Worm (Caenorhabditis elegans) whole organism, L2 larva: Measurements from ENCODE around the gene F58A6.2.

ENCODE experiments used
- F13H6.1 ChIP-seq: sonication (generic microtip); optimal IDR thresholded peaks from 2 replicates; lab custom pipeline; 2016; ENCODE audit warnings: missing genetic modification characterization, missing compliant biosample characterization
- R02D3.7 ChIP-seq: fragments of 150-350 bp; optimal IDR thresholded peaks from 2 replicates; lab custom pipeline; 2014; ENCODE audit warnings: missing biosample characterization, missing genetic modification characterization
- ZK546.5 ChIP-seq: sonication (generic microtip); optimal IDR thresholded peaks from 2 replicates; lab custom pipeline; 2017; ENCODE audit warnings: missing biosample characterization, missing genetic modification characterization
- alr-1 ChIP-seq: fragments of 150-350 bp; optimal IDR thresholded peaks from 2 replicates; lab custom pipeline; 2014; ENCODE audit warnings: missing biosample characterization, missing genetic modification characterization
- aly-2 ChIP-seq: fragments of 150-350 bp; optimal IDR thresholded peaks from 2 replicates; lab custom pipeline; 2014; ENCODE audit warnings: missing biosample characterization, missing genetic modification characterization
- ama-1 ChIP-seq: fragments of 150-350 bp; optimal IDR thresholded peaks from 2 replicates; lab custom pipeline; 2018; ENCODE audit warnings: inconsistent platforms
- crh-2 ChIP-seq: sonication (generic microtip); optimal IDR thresholded peaks from 2 replicates; lab custom pipeline; 2017; ENCODE audit warnings: missing biosample characterization, missing genetic modification characterization
- dmd-4 ChIP-seq: sonication (generic microtip); optimal IDR thresholded peaks from 2 replicates; lab custom pipeline; 2017; ENCODE audit warnings: missing biosample characterization, missing genetic modification characterization
- elt-3 ChIP-seq: sonication (generic microtip); optimal IDR thresholded peaks from 2 replicates; lab custom pipeline; 2017; ENCODE audit warnings: missing biosample characterization, missing genetic modification characterization
- fos-1 ChIP-seq: fragments of 150-350 bp; optimal IDR thresholded peaks from 2 replicates; lab custom pipeline; 2014; ENCODE audit warnings: missing biosample characterization, missing genetic modification characterization
- gmeb-1 ChIP-seq: fragments of 150-350 bp; optimal IDR thresholded peaks from 2 replicates; lab custom pipeline; 2014; ENCODE audit warnings: missing biosample characterization, missing genetic modification characterization
- lin-13 ChIP-seq: fragments of 150-350 bp; optimal IDR thresholded peaks from 2 replicates; lab custom pipeline; 2014; ENCODE audit warnings: missing biosample characterization, missing genetic modification reagents, missing genetic modification characterization
- lsy-2 ChIP-seq, 2 experiments: fragments of 150-350 bp in 1 of 2; sonication (generic microtip) in 1 of 2; optimal IDR thresholded peaks; 2 replicates each; lab custom pipeline; 2014 to 2017; ENCODE audit warnings: missing biosample characterization in 2 of 2, missing genetic modification characterization in 2 of 2
- mbf-1 ChIP-seq: sonication (generic microtip); optimal IDR thresholded peaks from 2 replicates; lab custom pipeline; 2017; ENCODE audit warnings: missing biosample characterization, missing genetic modification characterization
- mdl-1 ChIP-seq, 2 experiments: fragments of 150-350 bp in 1 of 2; sonication (generic microtip) in 1 of 2; optimal IDR thresholded peaks; 2 replicates each; lab custom pipeline; 2017; ENCODE audit warnings: missing biosample characterization in 2 of 2, missing genetic modification characterization in 2 of 2
- nhr-10 ChIP-seq: sonication (generic microtip); optimal IDR thresholded peaks from 2 replicates; lab custom pipeline; 2017; ENCODE audit warnings: missing biosample characterization, missing genetic modification characterization
- nhr-11 ChIP-seq: fragments of 150-350 bp; optimal IDR thresholded peaks from 2 replicates; lab custom pipeline; 2014; ENCODE audit warnings: missing biosample characterization, missing genetic modification characterization
- nhr-12 ChIP-seq: fragments of 150-350 bp; optimal IDR thresholded peaks from 2 replicates; lab custom pipeline; 2014; ENCODE audit warnings: missing biosample characterization, missing genetic modification characterization
- nhr-21 ChIP-seq: fragments of 150-350 bp; optimal IDR thresholded peaks from 2 replicates; lab custom pipeline; 2014; ENCODE audit warnings: missing biosample characterization, missing genetic modification characterization
- nhr-23 ChIP-seq: fragments of 150-350 bp; optimal IDR thresholded peaks from 2 replicates; lab custom pipeline; 2014; ENCODE audit warnings: missing biosample characterization, missing genetic modification reagents, missing genetic modification characterization
- nhr-237 ChIP-seq: fragments of 150-350 bp; optimal IDR thresholded peaks from 2 replicates; lab custom pipeline; 2014; ENCODE audit warnings: missing biosample characterization, missing genetic modification characterization
- nhr-6 ChIP-seq: fragments of 150-350 bp; optimal IDR thresholded peaks from 2 replicates; lab custom pipeline; 2014; ENCODE audit warnings: missing biosample characterization, missing genetic modification characterization
- nhr-77 ChIP-seq: fragments of 150-350 bp; optimal IDR thresholded peaks from 2 replicates; lab custom pipeline; 2014; ENCODE audit warnings: missing biosample characterization, missing genetic modification characterization
- peb-1 ChIP-seq: fragments of 150-350 bp; optimal IDR thresholded peaks from 2 replicates; lab custom pipeline; 2014; ENCODE audit warnings: missing biosample characterization, missing genetic modification characterization
- sem-4 ChIP-seq: fragments of 150-350 bp; optimal IDR thresholded peaks from 2 replicates; lab custom pipeline; 2014; ENCODE audit warnings: missing biosample characterization, missing genetic modification reagents, missing genetic modification characterization
- skn-1 ChIP-seq: sonication (generic microtip); optimal IDR thresholded peaks from 2 replicates; lab custom pipeline; 2017; ENCODE audit warnings: missing biosample characterization, missing genetic modification characterization
- sma-9 ChIP-seq, 2 experiments: fragments of 150-350 bp in 1 of 2; sonication (generic microtip) in 1 of 2; optimal IDR thresholded peaks; 2 replicates each; lab custom pipeline; 2014 to 2016; ENCODE audit warnings: missing genetic modification characterization in 2 of 2, mild to moderate bottlenecking in 1 of 2, missing biosample characterization in 1 of 2, missing compliant biosample characterization in 1 of 2, missing genetic modification reagents in 1 of 2, moderate library complexity in 1 of 2
- unc-39 ChIP-seq: fragments of 150-350 bp; optimal IDR thresholded peaks from 2 replicates; lab custom pipeline; 2014; ENCODE audit warnings: missing biosample characterization, missing genetic modification characterization
- unc-62 ChIP-seq: fragments of 150-350 bp; optimal IDR thresholded peaks from 2 replicates; lab custom pipeline; 2014; ENCODE audit warnings: missing biosample characterization, missing genetic modification reagents, missing genetic modification characterization
- ztf-1 ChIP-seq: fragments of 200-800 bp; sonication (Bioruptor generic); conservative IDR thresholded peaks from 2 replicates; pipeline ENCODE4 v1.3.6; 2022; ENCODE audit warnings: missing genetic modification characterization, missing compliant biosample characterization
- ztf-4 ChIP-seq: fragments of 150-350 bp; optimal IDR thresholded peaks from 2 replicates; lab custom pipeline; 2014; ENCODE audit warnings: missing biosample characterization, missing genetic modification characterization

The F58A6.2 gene

ce11 chrII:5171610-5172009 is 35.1 kb downstream of the F58A6.2 start, which contains the start of gene C27D6.15:
TSS of gene C27D6.15 (plus strand) at chrII:5171910.
- TF ChIP-seq crh-2 (tag; lab: Kevin White, UChicago) = no peak
- no peak for TF ChIP-seq nhr-11
- TF ChIP-seq mbf-1 = no peak
- no peak for TF ChIP-seq lsy-2 (tag; optimal IDR thresholded peaks at IDR 0.05; lab: Kevin White, UChicago)
- TF ChIP-seq nhr-77 (tag; lab: Kevin White, UChicago) = no peak
- no peak for TF ChIP-seq elt-3 (tag; lab: Kevin White, UChicago)
- no peak for TF ChIP-seq aly-2
- TF ChIP-seq ztf-1 (GFP tag; lab: Robert Waterston, UW) = no peak
- no peak for TF ChIP-seq nhr-6
- TF ChIP-seq skn-1 (tag; lab: Kevin White, UChicago) = no peak
- TF ChIP-seq dmd-4 (tag; lab: Kevin White, UChicago) = no peak
- no peak for TF ChIP-seq F13H6.1 (tag; lab: Kevin White, UChicago)
- no peak for TF ChIP-seq mdl-1 (tag; optimal IDR thresholded peaks at IDR 0.05; lab: Kevin White, UChicago)

ce11 chrII:5172451-5172850 is 35.9 kb downstream of the F58A6.2 start, which contains the start of gene C27D6.1:
TSS of gene C27D6.1 (plus strand) at chrII:5172751.
- TF ChIP-seq crh-2 (tag; lab: Kevin White, UChicago) (no peak), mbf-1 (no peak)

- TF ChIP-seq nhr-237 (tag; lab: Kevin White, UChicago) = no peak
- no peak for TF ChIP-seq alr-1 (tag; lab: Kevin White, UChicago)
- no peak for TF ChIP-seq fos-1 (tag; lab: Kevin White, UChicago)
- TF ChIP-seq mbf-1 = no peak
- TF ChIP-seq nhr-23 (tag; lab: Kevin White, UChicago) = no peak
- TF ChIP-seq ZK546.5 (tag; lab: Kevin White, UChicago) = no peak
- TF ChIP-seq gmeb-1 (tag; lab: Kevin White, UChicago) = no peak
- no peak for TF ChIP-seq unc-39 (tag; lab: Kevin White, UChicago)
- TF ChIP-seq, all 48 proteins: peak for 0
These were observed 37.9 kb downstream of the F58A6.2 start, which contains the start of gene C27D6.3 for ce11 chrII:5174370-5174769. TSS of gene C27D6.3 (minus strand) at chrII:5174470.

- TF ChIP-seq ZK546.5 (tag; lab: Kevin White, UChicago) (no peak), sem-4 (tag; lab: Kevin White, UChicago) (no peak), aly-2 (no peak), sma-9 (GFP tag; optimal IDR thresholded peaks at IDR 0.05; lab: Kevin White, UChicago) (no peak), sma-9 (tag; optimal IDR thresholded peaks at IDR 0.05; lab: Kevin White, UChicago) (no peak), nhr-237 (tag; lab: Kevin White, UChicago) (no peak), ztf-4 (no peak)
These were observed 40.4 kb downstream of the F58A6.2 start for ce11 chrII:5176934-5177333.

ce11 chrII:5177902-5178301 is 41.4 kb downstream of the F58A6.2 start, which contains the start of gene C27D6.12:
TSS of gene C27D6.12 (minus strand) at chrII:5178002.
- no peak for TF ChIP-seq aly-2

ce11 chrII:5178609-5179008 is 42.1 kb downstream of the F58A6.2 start:
- TF ChIP-seq ama-1 = peak; percentile 23
- no peak for TF ChIP-seq ztf-1 (GFP tag; lab: Robert Waterston, UW)

ce11 chrII:5180272-5180671 is 43.8 kb downstream of the F58A6.2 start:
- TF ChIP-seq lin-13 (GFP tag; lab: Kevin White, UChicago) = no peak
- TF ChIP-seq nhr-10 (tag; lab: Kevin White, UChicago) = no peak
- TF ChIP-seq gmeb-1 (tag; lab: Kevin White, UChicago) = no peak
- TF ChIP-seq peb-1 (tag; lab: Kevin White, UChicago) = no peak
- no peak for TF ChIP-seq dmd-4 (tag; lab: Kevin White, UChicago)
- no peak for TF ChIP-seq ama-1
- no peak for TF ChIP-seq nhr-11
- TF ChIP-seq elt-3 (tag; lab: Kevin White, UChicago) = no peak
- TF ChIP-seq F13H6.1 (tag; lab: Kevin White, UChicago) = no peak
- TF ChIP-seq nhr-21 (tag; lab: Kevin White, UChicago) = no peak
- TF ChIP-seq R02D3.7 (tag; lab: Kevin White, UChicago) = no peak
- TF ChIP-seq unc-62 = no peak
- TF ChIP-seq mbf-1 = no peak
- no peak for TF ChIP-seq nhr-12 (tag; lab: Kevin White, UChicago)
- TF ChIP-seq nhr-6 = no peak
